Worm (Caenorhabditis elegans) whole organism, L1 larva: ENCODE measurements around the gene srx-54.

Experiments used
- lin-13 ChIP-seq: fragments of 150-350 bp; optimal IDR thresholded peaks from 2 replicates; lab custom pipeline; 2014; ENCODE audit warnings: missing biosample characterization, missing genetic modification reagents, missing genetic modification characterization
- nhr-28 ChIP-seq: fragments of 150-350 bp; optimal IDR thresholded peaks from 2 replicates; lab custom pipeline; 2014; ENCODE audit warnings: missing biosample characterization, missing genetic modification characterization
- nhr-84 ChIP-seq: sonication (generic microtip); optimal IDR thresholded peaks from 2 replicates; lab custom pipeline; 2017; ENCODE audit warnings: missing biosample characterization, missing genetic modification characterization
- xbp-1 ChIP-seq: sonication (generic microtip); optimal IDR thresholded peaks from 2 replicates; lab custom pipeline; 2016; ENCODE audit warnings: missing genetic modification characterization, missing compliant biosample characterization

DNA sequence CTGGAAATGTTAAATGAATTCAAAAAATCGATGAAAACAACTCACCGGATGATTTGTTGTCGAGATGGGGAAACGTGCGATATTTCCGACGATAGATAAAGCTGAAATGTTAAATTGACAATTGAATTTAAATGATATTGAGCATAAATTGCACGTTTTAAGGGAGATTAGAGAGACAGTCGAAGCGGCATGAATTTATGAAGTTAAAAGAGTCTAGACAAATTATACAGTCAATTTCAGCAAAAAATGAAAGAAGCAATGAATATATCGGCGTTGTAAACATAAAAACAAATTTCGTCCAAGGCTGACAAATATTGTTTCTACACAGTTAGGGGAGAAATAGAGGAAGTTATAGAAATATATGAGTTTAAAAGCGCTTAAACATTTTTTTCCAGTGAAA, 47.7 kb upstream of the srx-54 start, which contains the start of gene Y102A5C.36:
- TF ChIP-seq nhr-28 (tag; lab: Kevin White, UChicago) (no peak), xbp-1 (tag; lab: Kevin White, UChicago) (no peak), nhr-84 (tag; lab: Kevin White, UChicago) (no peak), lin-13 (GFP tag; lab: Kevin White, UChicago) (no peak)
